Worm (Caenorhabditis elegans) whole organism, L1 larva: ENCODE measurements around the gene K09C8.8.

ENCODE experiments used
- F16B12.6 ChIP-seq: fragments of 150-350 bp; optimal IDR thresholded peaks from 2 replicates; lab custom pipeline; 2014; ENCODE audit warnings: missing biosample characterization, missing genetic modification characterization
- aly-2 ChIP-seq: fragments of 150-350 bp; optimal IDR thresholded peaks from 2 replicates; lab custom pipeline; 2014; ENCODE audit warnings: missing biosample characterization, missing genetic modification characterization
- ama-1 ChIP-seq: fragments of 150-350 bp; optimal IDR thresholded peaks from 2 replicates; lab custom pipeline; 2014
- ceh-8 ChIP-seq: fragments of 200-800 bp; sonication (Bioruptor generic); optimal IDR thresholded peaks from 2 replicates; lab custom pipeline; 2018; ENCODE audit warnings: mild to moderate bottlenecking, missing genetic modification characterization, moderate library complexity, missing compliant biosample characterization
- ceh-82 ChIP-seq, 3 experiments: fragments of 150-350 bp in 1 of 3; sonication (generic microtip) in 2 of 3; optimal IDR thresholded peaks; 2 replicates each; lab custom pipeline; 2014 to 2017; ENCODE audit warnings: missing biosample characterization in 3 of 3, missing genetic modification characterization in 3 of 3
- ces-1 ChIP-seq: fragments of 150-350 bp; optimal IDR thresholded peaks from 2 replicates; lab custom pipeline; 2014; ENCODE audit warnings: missing biosample characterization, missing genetic modification reagents, missing genetic modification characterization
- fkh-8 ChIP-seq: sonication (generic microtip); optimal IDR thresholded peaks from 2 replicates; lab custom pipeline; 2016; ENCODE audit warnings: mild to moderate bottlenecking, missing genetic modification characterization, missing compliant biosample characterization
- isw-1 ChIP-seq: fragments of 200-800 bp; sonication (Bioruptor generic); IDR thresholded peaks from 2 replicates; pipeline ENCODE4 v1.3.6; 2022; ENCODE audit warnings: missing genetic modification characterization, missing compliant biosample characterization
- lsy-2 ChIP-seq, 2 experiments: fragments of 150-350 bp; optimal IDR thresholded peaks; 2 replicates each; lab custom pipeline; 2014; ENCODE audit warnings: missing biosample characterization in 2 of 2, missing genetic modification characterization in 2 of 2
- mdl-1 ChIP-seq, 2 experiments: fragments of 150-350 bp; optimal IDR thresholded peaks; 2 replicates each; lab custom pipeline; 2014 to 2017; ENCODE audit warnings: missing biosample characterization in 2 of 2, missing genetic modification characterization in 2 of 2, inconsistent platforms in 1 of 2
- pag-3 ChIP-seq: sonication (generic microtip); optimal IDR thresholded peaks from 2 replicates; lab custom pipeline; 2017; ENCODE audit warnings: missing genetic modification characterization, mild to moderate bottlenecking, missing compliant biosample characterization, antibody characterized with exemption, borderline replicate concordance; ENCODE audit not compliant: insufficient read depth
- snpc-4 ChIP-seq: fragments of 150-350 bp; optimal IDR thresholded peaks from 2 replicates; lab custom pipeline; 2014; ENCODE audit warnings: missing biosample characterization, missing genetic modification characterization
- tbx-2 ChIP-seq: sonication (generic microtip); optimal IDR thresholded peaks from 2 replicates; lab custom pipeline; 2016; ENCODE audit warnings: missing genetic modification characterization, missing compliant biosample characterization
- unc-130 ChIP-seq: fragments of 150-350 bp; optimal IDR thresholded peaks from 2 replicates; lab custom pipeline; 2017; ENCODE audit warnings: missing biosample characterization, missing genetic modification characterization, inconsistent platforms

DNA sequence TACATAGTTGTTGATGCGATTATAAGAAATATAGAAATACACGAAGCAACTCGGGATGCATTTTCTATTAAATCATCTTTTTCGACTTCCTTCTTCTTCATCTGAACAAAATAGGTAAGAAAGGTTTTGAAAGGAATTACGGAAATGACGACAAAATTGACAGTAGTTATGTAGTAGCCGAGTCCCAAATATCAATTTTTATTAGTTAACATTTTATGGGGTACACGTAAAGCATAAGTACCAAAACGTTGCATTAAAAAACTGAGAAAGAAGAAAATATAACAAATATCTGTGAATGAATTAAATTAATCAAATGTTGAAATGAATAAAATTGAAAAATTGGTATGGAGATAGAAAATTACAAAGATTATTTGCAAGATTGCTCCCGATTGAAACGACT is 31.0 kb downstream of the K09C8.8 start, which contains the start of gene col-177:
- no peak for TF ChIP-seq lsy-2 (tag; optimal IDR thresholded peaks at IDR 0.05; lab: Kevin White, UChicago)
- no peak for TF ChIP-seq ces-1 (GFP tag; lab: Kevin White, UChicago)
- no peak for TF ChIP-seq F16B12.6
- TF ChIP-seq unc-130 (tag; lab: Kevin White, UChicago): no peak
- TF ChIP-seq fkh-8 (tag; lab: Kevin White, UChicago): no peak
- no peak for TF ChIP-seq pag-3
- no peak for TF ChIP-seq aly-2 (tag; lab: Kevin White, UChicago)
- no peak for TF ChIP-seq isw-1 (GFP tag; lab: Robert Waterston, UW)
- TF ChIP-seq ceh-8 (GFP tag; lab: Kevin White, UChicago): no peak
- no peak for TF ChIP-seq ceh-82 (tag; optimal IDR thresholded peaks at IDR 0.05; lab: Kevin White, UChicago)
- TF ChIP-seq tbx-2 (tag; lab: Kevin White, UChicago): no peak
- TF ChIP-seq mdl-1 (tag; optimal IDR thresholded peaks at IDR 0.05; lab: Kevin White, UChicago): no peak
- no peak for TF ChIP-seq snpc-4
- no peak for TF ChIP-seq ama-1 (lab: Kevin White, UChicago)
